Fruit fly (Drosophila melanogaster): Measurements from ENCODE around the gene CG32457.

Gene CG32457

dm6 chr3L:22987342-22987741 lies at the start of gene CG32457:
CG32457 (plus strand) TSS chr3L:22987642.
- TF ChIP-seq CG8478 (optimal IDR thresholded peaks at IDR 0.05) (no peak), EcR (GFP tag; optimal IDR thresholded peaks at IDR 0.05) (no peak), psq (optimal IDR thresholded peaks at IDR 0.05) (no peak), usp (GFP tag; optimal IDR thresholded peaks at IDR 0.05) (no peak), pan (optimal IDR thresholded peaks at IDR 0.05) (no peak)

dm6 chr3L:22940249-22940648 lies 47.2 kb upstream of the CG32457 start:
- no peak for TF ChIP-seq CG8478 (optimal IDR thresholded peaks at IDR 0.05)
- TF ChIP-seq usp (GFP tag; optimal IDR thresholded peaks at IDR 0.05) = no peak
- no peak for TF ChIP-seq pan (optimal IDR thresholded peaks at IDR 0.05)

dm6 chr3L:22943484-22943883 lies 44.0 kb upstream of the CG32457 start:
- TF ChIP-seq psq (optimal IDR thresholded peaks at IDR 0.05) = no peak
- TF ChIP-seq pan (optimal IDR thresholded peaks at IDR 0.05) = no peak
- TF ChIP-seq Dll (optimal IDR thresholded peaks at IDR 0.05) = no peak
- no peak for TF ChIP-seq CG8478 (optimal IDR thresholded peaks at IDR 0.05)
- TF ChIP-seq usp (GFP tag; optimal IDR thresholded peaks at IDR 0.05) = no peak
- TF ChIP-seq EcR (GFP tag; optimal IDR thresholded peaks at IDR 0.05) = no peak

- TF ChIP-seq Dll (optimal IDR thresholded peaks at IDR 0.05) (no peak), pan (optimal IDR thresholded peaks at IDR 0.05) (no peak), CG8478 (optimal IDR thresholded peaks at IDR 0.05) (no peak), psq (optimal IDR thresholded peaks at IDR 0.05) (no peak), EcR (GFP tag; optimal IDR thresholded peaks at IDR 0.05) (no peak), usp (GFP tag; optimal IDR thresholded peaks at IDR 0.05) (no peak)
Observed at dm6 chr3L:22944493-22944892, 42.9 kb upstream of the CG32457 start.

dm6 chr3L:22945264-22945941 lies 42.0 kb upstream of the CG32457 start, which contains the start of gene Mes2:
Mes2 (plus strand) TSS chr3L:22945657.
- TF ChIP-seq EcR (GFP tag; optimal IDR thresholded peaks at IDR 0.05) (no peak), psq (optimal IDR thresholded peaks at IDR 0.05) (no peak), pan (optimal IDR thresholded peaks at IDR 0.05) (no peak), usp (GFP tag; optimal IDR thresholded peaks at IDR 0.05) (no peak), Dll (optimal IDR thresholded peaks at IDR 0.05) (peak; percentile 86)

- TF ChIP-seq psq (optimal IDR thresholded peaks at IDR 0.05) (no peak), usp (GFP tag; optimal IDR thresholded peaks at IDR 0.05) (no peak), Dll (optimal IDR thresholded peaks at IDR 0.05) (no peak), CG8478 (optimal IDR thresholded peaks at IDR 0.05) (no peak), EcR (GFP tag; optimal IDR thresholded peaks at IDR 0.05) (no peak), pan (optimal IDR thresholded peaks at IDR 0.05) (no peak)
Observed at dm6 chr3L:22947993-22948954, 39.2 kb upstream of the CG32457 start.

dm6 chr3L:22952703-22953102 lies 34.7 kb upstream of the CG32457 start:
- no peak for TF ChIP-seq pan (optimal IDR thresholded peaks at IDR 0.05)
- TF ChIP-seq usp (GFP tag; optimal IDR thresholded peaks at IDR 0.05) = no peak
- TF ChIP-seq EcR (GFP tag; optimal IDR thresholded peaks at IDR 0.05) = no peak
- TF ChIP-seq Dll (optimal IDR thresholded peaks at IDR 0.05) = no peak
- no peak for TF ChIP-seq psq (optimal IDR thresholded peaks at IDR 0.05)

- TF ChIP-seq usp (GFP tag; optimal IDR thresholded peaks at IDR 0.05) = no peak
Observed at dm6 chr3L:22955202-22955601, 32.2 kb upstream of the CG32457 start, which contains the start of gene CG32461. CG32461 (minus strand) TSS chr3L:22955302.

dm6 chr3L:22958171-22958570 lies 29.3 kb upstream of the CG32457 start:
- TF ChIP-seq psq (optimal IDR thresholded peaks at IDR 0.05) (no peak), usp (GFP tag; optimal IDR thresholded peaks at IDR 0.05) (no peak), CG8478 (optimal IDR thresholded peaks at IDR 0.05) (no peak)

dm6 chr3L:22960322-22960721 lies 27.1 kb upstream of the CG32457 start:
- no peak for TF ChIP-seq CG8478 (optimal IDR thresholded peaks at IDR 0.05)
- TF ChIP-seq pan (optimal IDR thresholded peaks at IDR 0.05) = no peak
- no peak for TF ChIP-seq usp (GFP tag; optimal IDR thresholded peaks at IDR 0.05)

- no peak for TF ChIP-seq pan (optimal IDR thresholded peaks at IDR 0.05)
- TF ChIP-seq CG8478 (optimal IDR thresholded peaks at IDR 0.05) = no peak
- no peak for TF ChIP-seq EcR (GFP tag; optimal IDR thresholded peaks at IDR 0.05)
- no peak for TF ChIP-seq psq (optimal IDR thresholded peaks at IDR 0.05)
- no peak for TF ChIP-seq usp (GFP tag; optimal IDR thresholded peaks at IDR 0.05)
- TF ChIP-seq Dll (optimal IDR thresholded peaks at IDR 0.05) = no peak
Observed at dm6 chr3L:22982040-22982439, 5.4 kb upstream of the CG32457 start.

- TF ChIP-seq CG8478 (optimal IDR thresholded peaks at IDR 0.05) = no peak
Observed at dm6 chr3L:22989495-22989894, 2.1 kb downstream of the CG32457 start.

- no peak for TF ChIP-seq Dll (optimal IDR thresholded peaks at IDR 0.05)
- TF ChIP-seq usp (GFP tag; optimal IDR thresholded peaks at IDR 0.05) = no peak
- no peak for TF ChIP-seq EcR (GFP tag; optimal IDR thresholded peaks at IDR 0.05)
- TF ChIP-seq psq (optimal IDR thresholded peaks at IDR 0.05) = no peak
- no peak for TF ChIP-seq CG8478 (optimal IDR thresholded peaks at IDR 0.05)
- TF ChIP-seq pan (optimal IDR thresholded peaks at IDR 0.05) = no peak
Observed at dm6 chr3L:22998176-22998575, 10.7 kb downstream of the CG32457 start, which contains the start of gene nrm. nrm (plus strand) TSS chr3L:22998372.

Data from whole organism.